ENCODE assay signal across 3 worm cellular contexts in genomic region chrII:10197091-10197675, ce11.
TF ChIP-seq lines count a peak whose summit lies in the region.

TSS of gene R05H5.3 (plus strand) at chrII:10197625.

TF ChIP-seq in whole organism, L1 larva, 84 proteins besides CTCF, POLR2A, EP300 and RAD21 (continued from another document):
- TF ChIP-seq nhr-11 (tag; optimal IDR thresholded peaks at IDR 0.05; lab: Kevin White, UChicago) (no peak), C34B4.2 (tag; optimal IDR thresholded peaks at IDR 0.05; lab: Kevin White, UChicago) (no peak), unc-86 (tag; optimal IDR thresholded peaks at IDR 0.05; lab: Kevin White, UChicago) (no peak), lin-14 (GFP tag; optimal IDR thresholded peaks at IDR 0.05; lab: Kevin White, UChicago) (peak; percentile 68), alr-1 (tag; optimal IDR thresholded peaks at IDR 0.05; lab: Kevin White, UChicago; ENCODE audit: borderline replicate concordance) (no peak), unc-130 (tag; optimal IDR thresholded peaks at IDR 0.05; lab: Kevin White, UChicago) (no peak), pax-3 (tag; optimal IDR thresholded peaks at IDR 0.05; lab: Kevin White, UChicago) (no peak), swsn-7 (tag; optimal IDR thresholded peaks at IDR 0.05; lab: Kevin White, UChicago) (peak; percentile 20), unc-62 (GFP tag; optimal IDR thresholded peaks at IDR 0.05; lab: Kevin White, UChicago) (no peak), zip-4 (GFP tag; optimal IDR thresholded peaks at IDR 0.05; lab: Kevin White, UChicago) (no peak), nhr-76 (tag; optimal IDR thresholded peaks at IDR 0.05; lab: Kevin White, UChicago) (no peak), mef-2 (tag; optimal IDR thresholded peaks at IDR 0.05; lab: Kevin White, UChicago) (no peak), nhr-47 (tag; optimal IDR thresholded peaks at IDR 0.05; lab: Kevin White, UChicago) (no peak), hlh-17 (GFP tag; optimal IDR thresholded peaks at IDR 0.05; lab: Kevin White, UChicago; ENCODE audit: borderline replicate concordance) (no peak), efl-3 (GFP tag; optimal IDR thresholded peaks at IDR 0.05; lab: Kevin White, UChicago) (no peak), sptf-1 (tag; optimal IDR thresholded peaks at IDR 0.05; lab: Kevin White, UChicago) (no peak), egl-27 (tag; optimal IDR thresholded peaks at IDR 0.05; lab: Kevin White, UChicago) (no peak), elt-3 (tag; optimal IDR thresholded peaks at IDR 0.05; lab: Kevin White, UChicago) (peak in 1 of 6 experiments; percentile 43), fos-1 (tag; optimal IDR thresholded peaks at IDR 0.05; lab: Kevin White, UChicago) (no peak), fkh-10 (GFP tag; optimal IDR thresholded peaks at IDR 0.05; lab: Kevin White, UChicago) (peak; percentile 75), ama-1 (optimal IDR thresholded peaks at IDR 0.05; lab: Kevin White, UChicago) (no peak), unc-98 (GFP tag; IDR thresholded peaks at IDR 0.05; lab: Robert Waterston, UW) (no peak), vab-15 (tag; optimal IDR thresholded peaks at IDR 0.05; lab: Kevin White, UChicago) (no peak), nhr-19 (GFP tag; conservative IDR thresholded peaks at IDR 0.05; lab: Robert Waterston, UW) (no peak), efl-1 (optimal IDR thresholded peaks at IDR 0.05; lab: Kevin White, UChicago) (peak; percentile 83 to 94), efl-1 (GFP tag; optimal IDR thresholded peaks at IDR 0.05 in 1 of 2; lab: Kevin White, UChicago) (peak; percentile 80 to 97), grh-1 (GFP tag; IDR thresholded peaks at IDR 0.05; lab: Robert Waterston, UW) (no peak), elt-2 (tag; optimal IDR thresholded peaks at IDR 0.05; lab: Kevin White, UChicago) (no peak), skn-1 (tag; optimal IDR thresholded peaks at IDR 0.05; lab: Kevin White, UChicago) (peak; percentile 67), isw-1 (GFP tag; IDR thresholded peaks at IDR 0.05; lab: Robert Waterston, UW) (no peak), xbp-1 (tag; optimal IDR thresholded peaks at IDR 0.05; lab: Kevin White, UChicago) (peak; percentile 14), zag-1 (tag; optimal IDR thresholded peaks at IDR 0.05; lab: Kevin White, UChicago) (no peak), sup-37 (GFP tag; optimal IDR thresholded peaks at IDR 0.05; lab: Kevin White, UChicago) (no peak), aly-2 (tag; optimal IDR thresholded peaks at IDR 0.05; lab: Kevin White, UChicago) (no peak), egl-13 (tag; optimal IDR thresholded peaks at IDR 0.05; lab: Kevin White, UChicago) (no peak), nhr-71 (tag; optimal IDR thresholded peaks at IDR 0.05; lab: Kevin White, UChicago) (no peak)
TF ChIP-seq in whole organism, L1 larva: peak in this region for 22.

TF ChIP-seq in whole organism, L4 larva, 104 proteins besides CTCF, POLR2A, EP300 and RAD21 (continued from another document):
- TF ChIP-seq pqm-1 (tag; optimal IDR thresholded peaks at IDR 0.05; lab: Kevin White, UChicago) = no peak
- no peak for TF ChIP-seq nhr-25 (tag; optimal IDR thresholded peaks at IDR 0.05; lab: Kevin White, UChicago; ENCODE audit: borderline replicate concordance, insufficient read depth)

TF ChIP-seq in whole organism, young adult, 124 proteins besides CTCF, POLR2A, EP300 and RAD21 (continued from another document):
- TF ChIP-seq mel-28 (tag; optimal IDR thresholded peaks at IDR 0.05; lab: Kevin White, UChicago; ENCODE audit: borderline replicate concordance) (no peak), lsy-27 (tag; optimal IDR thresholded peaks at IDR 0.05; lab: Kevin White, UChicago; ENCODE audit: borderline replicate concordance, insufficient read depth) (no peak), B0336.3 (GFP tag; IDR thresholded peaks at IDR 0.05; lab: Robert Waterston, UW) (no peak), B0261.1 (tag; optimal IDR thresholded peaks at IDR 0.05; lab: Kevin White, UChicago) (no peak), T07F8.4 (tag; optimal IDR thresholded peaks at IDR 0.05; lab: Kevin White, UChicago) (no peak), let-607 (tag; optimal IDR thresholded peaks at IDR 0.05; lab: Kevin White, UChicago) (no peak), ceh-27 (GFP tag; optimal IDR thresholded peaks at IDR 0.05; lab: Kevin White, UChicago) (no peak), rpc-1 (optimal IDR thresholded peaks at IDR 0.05; lab: Kevin White, UChicago) (no peak), rpc-1 (tag; optimal IDR thresholded peaks at IDR 0.05; lab: Kevin White, UChicago) (no peak), Y67H2A.10 (GFP tag; conservative IDR thresholded peaks at IDR 0.05; lab: Robert Waterston, UW) (peak; percentile 68), snpc-1.1 (tag; optimal IDR thresholded peaks at IDR 0.05; lab: Kevin White, UChicago; ENCODE audit: insufficient read depth) (peak; percentile 54), hsf-1 (GFP tag; IDR thresholded peaks at IDR 0.05; lab: Robert Waterston, UW) (peak; percentile 55; the same call in 1 of the 2 replicates), egl-44 (GFP tag; IDR thresholded peaks at IDR 0.05; lab: Robert Waterston, UW) (no peak), rec-8 (tag; optimal IDR thresholded peaks at IDR 0.05; lab: Kevin White, UChicago) (peak in 1 of 2 experiments; percentile 14), F55B11.4 (tag; optimal IDR thresholded peaks at IDR 0.05; lab: Kevin White, UChicago; ENCODE audit: borderline replicate concordance, insufficient read depth) (no peak), tbp1 (GFP tag; optimal IDR thresholded peaks at IDR 0.05; lab: Kevin White, UChicago) (peak; percentile 57), nhr-120 (GFP tag; IDR thresholded peaks at IDR 0.05; lab: Robert Waterston, UW) (no peak), hlh-26 (GFP tag; conservative IDR thresholded peaks at IDR 0.05; lab: Robert Waterston, UW) (no peak), C17E4.6 (GFP tag; IDR thresholded peaks at IDR 0.05; lab: Robert Waterston, UW) (peak; percentile 69; the same call in 1 of the 2 replicates), akir-1 (GFP tag; optimal IDR thresholded peaks at IDR 0.05; lab: Kevin White, UChicago) (no peak), sea-2 (GFP tag; IDR thresholded peaks at IDR 0.05; lab: Robert Waterston, UW) (no peak), rcor-1 (GFP tag; IDR thresholded peaks at IDR 0.05; lab: Robert Waterston, UW) (no peak; the same call in 1 of the 2 replicates), madf-10 (tag; optimal IDR thresholded peaks at IDR 0.05; lab: Kevin White, UChicago) (peak; percentile 40), mes-4 (tag; optimal IDR thresholded peaks at IDR 0.05; lab: Kevin White, UChicago) (no peak), lir-1 (GFP tag; conservative IDR thresholded peaks at IDR 0.05; lab: Robert Waterston, UW) (peak; percentile 62; the same call in 1 of the 2 replicates), tbx-9 (tag; optimal IDR thresholded peaks at IDR 0.05; lab: Kevin White, UChicago; ENCODE audit: borderline replicate concordance) (no peak), ztf-6 (GFP tag; IDR thresholded peaks at IDR 0.05; lab: Robert Waterston, UW) (0 out of 2 replicates have a peak, but pooled peaks have one; percentile 36), F33H1.4 (GFP tag; IDR thresholded peaks at IDR 0.05; lab: Robert Waterston, UW) (peak; percentile 79), sptf-2 (GFP tag; optimal IDR thresholded peaks at IDR 0.05; lab: Kevin White, UChicago) (no peak), tlf-1 (GFP tag; optimal IDR thresholded peaks at IDR 0.05; lab: Kevin White, UChicago) (peak; percentile 58), mxl-1 (tag; optimal IDR thresholded peaks at IDR 0.05; lab: Kevin White, UChicago) (no peak), nfya-1 (tag; optimal IDR thresholded peaks at IDR 0.05; lab: Kevin White, UChicago; ENCODE audit: borderline replicate concordance, insufficient read depth) (no peak), cebp-2 (GFP tag; IDR thresholded peaks at IDR 0.05; lab: Robert Waterston, UW) (no peak), snpc-1.3 (tag; optimal IDR thresholded peaks at IDR 0.05; lab: Kevin White, UChicago; ENCODE audit: insufficient read depth) (peak; percentile 40), bed-2 (GFP tag; IDR thresholded peaks at IDR 0.05; lab: Robert Waterston, UW) (peak; percentile 50; the same call in 1 of the 2 replicates), bed-1 (GFP tag; IDR thresholded peaks at IDR 0.05; lab: Robert Waterston, UW) (no peak), B0035.1 (tag; optimal IDR thresholded peaks at IDR 0.05; lab: Kevin White, UChicago) (no peak), Y56A3A.18 (GFP tag; IDR thresholded peaks at IDR 0.05; lab: Robert Waterston, UW) (no peak), ama-1 (optimal IDR thresholded peaks at IDR 0.05; lab: Kevin White, UChicago) (no peak), ama-1 (GFP tag; optimal IDR thresholded peaks at IDR 0.05; lab: Kevin White, UChicago) (no peak), D2030.7 (GFP tag; IDR thresholded peaks at IDR 0.05; lab: Robert Waterston, UW) (peak; percentile 96), lsl-1 (GFP tag; optimal IDR thresholded peaks at IDR 0.05; lab: Kevin White, UChicago) (peak; percentile 80), hrde-1 (tag; optimal IDR thresholded peaks at IDR 0.05; lab: Kevin White, UChicago; ENCODE audit: borderline replicate concordance) (no peak), chd-7 (tag; optimal IDR thresholded peaks at IDR 0.05; lab: Kevin White, UChicago) (no peak), nhr-27 (tag; optimal IDR thresholded peaks at IDR 0.05; lab: Kevin White, UChicago) (no peak), B0019.2 (GFP tag; conservative IDR thresholded peaks at IDR 0.05; lab: Robert Waterston, UW) (peak; percentile 90), F52B5.7 (tag; optimal IDR thresholded peaks at IDR 0.05; lab: Kevin White, UChicago) (no peak), ztf-22 (GFP tag; optimal IDR thresholded peaks at IDR 0.05; lab: Kevin White, UChicago) (no peak), pbrm-1 (GFP tag; IDR thresholded peaks at IDR 0.05; lab: Robert Waterston, UW) (no peak), lin-35 (GFP tag; optimal IDR thresholded peaks at IDR 0.05; lab: Kevin White, UChicago) (peak in 1 of 3 experiments; percentile 75)
